Worm (Caenorhabditis elegans) whole organism, young adult: ENCODE measurements around the gene gegf-1.
A peak's percentile ranks its signal among the peaks of the same experiment; 100 is the strongest.

Experiments
- B0019.2 ChIP-seq: fragments of 200-800 bp; sonication (Bioruptor generic); conservative IDR thresholded peaks from 2 replicates; pipeline ENCODE4 v1.3.6; 2022; ENCODE audit warnings: missing genetic modification reagents, missing genetic modification characterization, missing compliant biosample characterization
- B0035.1 ChIP-seq: sonication (generic microtip); optimal IDR thresholded peaks from 2 replicates; lab custom pipeline; 2016; ENCODE audit warnings: missing genetic modification characterization, mild to moderate bottlenecking, missing compliant biosample characterization, missing genotype, missing genetic modification reagents
- C06A6.2 ChIP-seq: fragments of 200-800 bp; sonication (Bioruptor generic); conservative IDR thresholded peaks from 2 replicates; pipeline ENCODE4 v1.3.6; 2022; ENCODE audit warnings: missing genetic modification characterization, missing compliant biosample characterization
- C17E4.6 ChIP-seq: fragments of 200-800 bp; sonication (Bioruptor generic); IDR thresholded peaks from 2 replicates; pipeline ENCODE4 v1.3.6; 2022; ENCODE audit warnings: missing genetic modification reagents, missing genetic modification characterization, missing compliant biosample characterization
- F22D6.2 ChIP-seq: sonication (generic microtip); optimal IDR thresholded peaks from 2 replicates; lab custom pipeline; 2016; ENCODE audit warnings: mild to moderate bottlenecking, missing genetic modification characterization, missing compliant biosample characterization
- F37B4.10 ChIP-seq: fragments of 200-800 bp; sonication (Bioruptor generic); IDR thresholded peaks from 2 replicates; pipeline ENCODE4 v1.3.6; 2022; ENCODE audit warnings: missing genetic modification characterization, missing compliant biosample characterization
- F49E8.2 ChIP-seq: sonication (generic microtip); optimal IDR thresholded peaks from 3 replicates; lab custom pipeline; 2017; ENCODE audit warnings: missing genetic modification characterization, mild to moderate bottlenecking, missing compliant biosample characterization, antibody characterized with exemption, moderate library complexity; ENCODE audit not compliant: insufficient read depth
- Y56A3A.18 ChIP-seq: fragments of 200-800 bp; sonication (Bioruptor generic); IDR thresholded peaks from 2 replicates; pipeline ENCODE4 v1.3.6; 2022; ENCODE audit warnings: missing genetic modification reagents, missing genetic modification characterization, missing compliant biosample characterization
- Y95B8A.8 ChIP-seq: fragments of 200-800 bp; sonication (Bioruptor generic); IDR thresholded peaks from 2 replicates; pipeline ENCODE4 v1.3.6; 2022; ENCODE audit warnings: missing genetic modification reagents, missing genetic modification characterization, missing compliant biosample characterization
- akir-1 ChIP-seq: fragments of 200-800 bp; sonication (Bioruptor generic); optimal IDR thresholded peaks from 2 replicates; lab custom pipeline; 2018; ENCODE audit warnings: mild to moderate bottlenecking, missing genetic modification characterization, moderate library complexity, missing compliant biosample characterization
- attf-3 ChIP-seq: fragments of 200-800 bp; sonication (Bioruptor generic); conservative IDR thresholded peaks from 2 replicates; pipeline ENCODE4 v1.3.6; 2022; ENCODE audit warnings: missing genetic modification reagents, missing genetic modification characterization, missing compliant biosample characterization
- ccch-3 ChIP-seq: fragments of 200-800 bp; sonication (Bioruptor generic); optimal IDR thresholded peaks from 2 replicates; lab custom pipeline; 2018; ENCODE audit warnings: mild to moderate bottlenecking, missing genetic modification characterization, missing compliant biosample characterization
- cebp-1 ChIP-seq, 2 experiments: fragments of 200-800 bp in 1 of 2; sonication (Bioruptor generic) in 1 of 2; sonication (generic microtip) in 1 of 2; IDR thresholded peaks in 1 of 2; optimal IDR thresholded peaks in 1 of 2; 2 replicates each; pipeline versions ENCODE4 v1.3.6 to Lab custom; 2017 to 2022; ENCODE audit warnings: missing compliant biosample characterization in 2 of 2, missing genetic modification characterization in 2 of 2, mild to moderate bottlenecking in 1 of 2, missing genetic modification reagents in 1 of 2, moderate library complexity in 1 of 2
- ceh-100 ChIP-seq: fragments of 200-800 bp; sonication (Bioruptor generic); IDR thresholded peaks from 2 replicates; pipeline ENCODE4 v1.3.6; 2022; ENCODE audit warnings: missing genetic modification reagents, missing genetic modification characterization, missing compliant biosample characterization
- ceh-79 ChIP-seq: sonication (generic microtip); optimal IDR thresholded peaks from 2 replicates; lab custom pipeline; 2017; ENCODE audit warnings: mild to moderate bottlenecking, missing genetic modification characterization, missing compliant biosample characterization
- dpl-1 ChIP-seq: fragments of 150-350 bp; optimal IDR thresholded peaks from 2 replicates; lab custom pipeline; 2014; ENCODE audit warnings: missing biosample characterization, missing genetic modification reagents, missing genetic modification characterization
- egl-44 ChIP-seq: fragments of 200-800 bp; sonication (Bioruptor generic); IDR thresholded peaks from 2 replicates; pipeline ENCODE4 v1.3.6; 2022; ENCODE audit warnings: missing genetic modification reagents, missing genetic modification characterization, missing compliant biosample characterization
- egrh-3 ChIP-seq: fragments of 200-800 bp; sonication (Bioruptor generic); IDR thresholded peaks from 2 replicates; pipeline ENCODE4 v1.3.6; 2022; ENCODE audit warnings: missing genetic modification reagents, missing genetic modification characterization, missing compliant biosample characterization
- hmg-20 ChIP-seq: fragments of 200-800 bp; sonication (Bioruptor generic); IDR thresholded peaks from 2 replicates; pipeline ENCODE4 v1.3.6; 2022; ENCODE audit warnings: missing genetic modification reagents, missing genetic modification characterization, missing compliant biosample characterization
- let-607 ChIP-seq, 2 experiments: fragments of 200-800 bp in 1 of 2; sonication (Bioruptor generic) in 1 of 2; sonication (generic microtip) in 1 of 2; optimal IDR thresholded peaks; 2 replicates each; lab custom pipeline; 2016 to 2018; ENCODE audit warnings: mild to moderate bottlenecking in 2 of 2, missing compliant biosample characterization in 2 of 2, missing genetic modification characterization in 2 of 2, moderate library complexity in 2 of 2, missing genotype in 1 of 2
- lin-26 ChIP-seq: fragments of 200-800 bp; sonication (Bioruptor generic); IDR thresholded peaks from 2 replicates; pipeline ENCODE4 v1.3.6; 2022; ENCODE audit warnings: missing genetic modification reagents, missing genetic modification characterization, missing compliant biosample characterization
- lin-40 ChIP-seq: sonication (generic microtip); optimal IDR thresholded peaks from 2 replicates; lab custom pipeline; 2016; ENCODE audit warnings: missing genetic modification characterization, mild to moderate bottlenecking, missing compliant biosample characterization, missing genotype, missing genetic modification reagents
- madf-6 ChIP-seq: fragments of 200-800 bp; sonication (Bioruptor generic); IDR thresholded peaks from 2 replicates; pipeline ENCODE4 v1.3.6; 2022; ENCODE audit warnings: missing genetic modification reagents, missing genetic modification characterization, missing compliant biosample characterization
- mes-4 ChIP-seq: sonication (generic microtip); optimal IDR thresholded peaks from 2 replicates; lab custom pipeline; 2016; ENCODE audit warnings: missing genotype, missing genetic modification characterization, missing compliant biosample characterization
- nfyb-1 ChIP-seq: fragments of 200-800 bp; sonication (Bioruptor generic); IDR thresholded peaks from 2 replicates; pipeline ENCODE4 v1.3.6; 2022; ENCODE audit warnings: missing genetic modification reagents, missing genetic modification characterization, missing compliant biosample characterization
- rec-8 ChIP-seq, 2 experiments: sonication (generic microtip); optimal IDR thresholded peaks; 2 replicates each; lab custom pipeline; 2016; ENCODE audit warnings: mild to moderate bottlenecking in 2 of 2, missing genetic modification characterization in 2 of 2, missing genetic modification reagents in 2 of 2, missing genotype in 2 of 2, missing biosample characterization in 1 of 2, missing compliant biosample characterization in 1 of 2, moderate library complexity in 1 of 2
- repo-1 ChIP-seq: sonication (generic microtip); optimal IDR thresholded peaks from 2 replicates; lab custom pipeline; 2017; ENCODE audit warnings: mild to moderate bottlenecking, missing genetic modification characterization, missing compliant biosample characterization
- snpc-3.4 ChIP-seq: sonication (generic microtip); optimal IDR thresholded peaks from 2 replicates; lab custom pipeline; 2017; ENCODE audit warnings: missing genetic modification characterization, mild to moderate bottlenecking, missing compliant biosample characterization, antibody characterized with exemption, moderate library complexity, missing genotype, missing genetic modification reagents
- snpc-4 ChIP-seq, 5 experiments: fragments of 150-350 bp in 1 of 5; sonication (generic microtip) in 4 of 5; optimal IDR thresholded peaks; 2 replicates each; lab custom pipeline; 2014 to 2018; ENCODE audit warnings: missing genetic modification characterization in 5 of 5, missing biosample characterization in 3 of 5, antibody characterized with exemption in 2 of 5, mild to moderate bottlenecking in 2 of 5, missing compliant biosample characterization in 2 of 5, missing genotype in 2 of 5, moderate library complexity in 2 of 5, missing genetic modification reagents in 1 of 5
- zfh-2 ChIP-seq: fragments of 200-800 bp; sonication (Bioruptor generic); conservative IDR thresholded peaks from 2 replicates; pipeline ENCODE4 v1.3.6; 2022; ENCODE audit warnings: missing genetic modification reagents, missing genetic modification characterization, missing compliant biosample characterization
- ztf-3 ChIP-seq: fragments of 200-800 bp; sonication (Bioruptor generic); optimal IDR thresholded peaks from 2 replicates; lab custom pipeline; 2018; ENCODE audit warnings: mild to moderate bottlenecking, missing genetic modification characterization, missing compliant biosample characterization

Gene gegf-1

DNA sequence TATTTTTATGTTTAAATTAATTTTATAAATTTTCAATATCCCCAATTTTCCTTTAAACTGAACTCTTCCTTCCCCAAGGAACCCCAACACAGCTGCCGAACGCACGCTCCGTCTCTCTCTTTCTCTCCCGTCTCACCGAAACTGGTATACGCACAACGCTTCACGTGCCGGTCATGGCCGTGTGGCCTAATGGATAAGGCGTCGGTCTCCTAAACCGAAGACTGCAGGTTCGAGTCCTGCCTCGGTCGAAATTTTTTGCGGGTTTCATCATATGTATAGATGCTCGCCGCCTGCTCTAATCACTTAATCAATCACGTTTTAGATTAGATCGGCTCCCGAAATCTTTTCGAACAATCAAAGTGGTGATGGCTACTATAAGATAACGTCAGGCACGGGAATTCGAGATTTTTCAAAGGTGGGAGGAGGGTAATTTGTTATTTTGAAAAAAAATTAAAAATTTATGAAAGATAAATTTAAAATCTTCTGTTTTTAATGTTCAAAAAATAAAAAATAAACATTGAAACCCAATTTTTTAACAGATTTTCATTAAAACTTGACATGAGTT lies 13.8 kb downstream of the gegf-1 start (continued):
- TF ChIP-seq dpl-1 (no peak), attf-3 (GFP tag; lab: Robert Waterston, UW) (peak; percentile 67), akir-1 (GFP tag; lab: Kevin White, UChicago) (peak; percentile 25), ceh-79 (tag; lab: Kevin White, UChicago) (no peak)

DNA sequence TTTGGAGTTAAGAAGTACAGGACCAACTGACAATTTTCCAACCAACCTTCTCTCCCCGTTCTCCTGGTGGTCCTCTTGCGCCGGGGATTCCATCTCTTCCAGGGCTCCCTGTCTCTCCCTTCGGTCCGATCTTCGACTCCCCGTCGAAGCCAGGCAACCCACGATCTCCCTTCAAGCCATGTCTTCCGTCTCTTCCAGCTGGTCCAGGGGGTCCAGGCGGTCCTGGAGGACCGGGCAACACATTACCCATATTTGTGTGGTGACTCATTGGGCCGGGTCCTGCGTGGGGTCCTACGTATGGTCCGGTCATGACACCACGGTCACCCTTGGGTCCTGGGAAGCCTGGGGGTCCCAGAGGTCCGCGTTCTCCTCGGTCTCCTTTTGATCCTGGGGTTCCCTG lies 16.7 kb downstream of the gegf-1 start:
- no peak for TF ChIP-seq F22D6.2 (tag; lab: Kevin White, UChicago)
- no peak for TF ChIP-seq C17E4.6 (GFP tag; lab: Robert Waterston, UW)
- no peak for TF ChIP-seq Y95B8A.8 (GFP tag; lab: Robert Waterston, UW)
- no peak for TF ChIP-seq ztf-3 (GFP tag; lab: Kevin White, UChicago)
- peak; percentile 74; the same call in 1 of the 2 replicates for TF ChIP-seq egrh-3 (GFP tag; lab: Robert Waterston, UW)
- TF ChIP-seq snpc-4 (GFP tag; optimal IDR thresholded peaks at IDR 0.05; lab: Kevin White, UChicago) = no peak
- no peak for TF ChIP-seq snpc-4 (tag; optimal IDR thresholded peaks at IDR 0.05; lab: Kevin White, UChicago)
- TF ChIP-seq snpc-3.4 (tag; lab: Kevin White, UChicago) = no peak
- TF ChIP-seq zfh-2 (GFP tag; lab: Robert Waterston, UW) = peak; percentile 74
- no peak for TF ChIP-seq madf-6 (GFP tag; lab: Robert Waterston, UW)
- no peak for TF ChIP-seq ccch-3 (GFP tag; lab: Kevin White, UChicago)
- TF ChIP-seq lin-40 = no peak
- TF ChIP-seq, all 124 proteins: peak for 2

- TF ChIP-seq Y56A3A.18 (GFP tag; lab: Robert Waterston, UW) (no peak), egrh-3 (GFP tag; lab: Robert Waterston, UW) (peak; percentile 86), zfh-2 (GFP tag; lab: Robert Waterston, UW) (peak; percentile 80)
Measured at ce11 chrIV:139652-140051, 18.1 kb downstream of the gegf-1 start.

ce11 chrIV:133968-134367 lies 23.7 kb downstream of the gegf-1 start:
- TF ChIP-seq akir-1 (GFP tag; lab: Kevin White, UChicago) = no peak
- TF ChIP-seq mes-4 (tag; lab: Kevin White, UChicago) = no peak
- TF ChIP-seq C06A6.2 (GFP tag; lab: Robert Waterston, UW) = no peak
- no peak for TF ChIP-seq let-607 (tag; optimal IDR thresholded peaks at IDR 0.05; lab: Kevin White, UChicago)
- no peak for TF ChIP-seq repo-1 (tag; lab: Kevin White, UChicago)
- TF ChIP-seq cebp-1 (GFP tag; IDR thresholded peaks at IDR 0.05; lab: Robert Waterston, UW) = no peak
- no peak for TF ChIP-seq cebp-1 (tag; optimal IDR thresholded peaks at IDR 0.05; lab: Kevin White, UChicago)
- TF ChIP-seq B0035.1 (tag; lab: Kevin White, UChicago) = no peak
- TF ChIP-seq lin-26 (GFP tag; lab: Robert Waterston, UW) = no peak
- TF ChIP-seq hmg-20 (GFP tag; lab: Robert Waterston, UW) = no peak
- TF ChIP-seq egl-44 (GFP tag; lab: Robert Waterston, UW) = no peak
- no peak for TF ChIP-seq ceh-100 (GFP tag; lab: Robert Waterston, UW)
- no peak for TF ChIP-seq F37B4.10 (GFP tag; lab: Robert Waterston, UW)
- TF ChIP-seq nfyb-1 (GFP tag; lab: Robert Waterston, UW) = no peak
- no peak for TF ChIP-seq rec-8 (tag; optimal IDR thresholded peaks at IDR 0.05; lab: Kevin White, UChicago)
- TF ChIP-seq Y56A3A.18 (GFP tag; lab: Robert Waterston, UW) = no peak
- no peak for TF ChIP-seq B0019.2 (GFP tag; lab: Robert Waterston, UW)
- TF ChIP-seq F49E8.2 (tag; lab: Kevin White, UChicago) = no peak
